Worm (Caenorhabditis elegans): ENCODE data around the gene unc-76.

- TF ChIP-seq dve-1 (tag; optimal IDR thresholded peaks at IDR 0.05; ENCODE audit: insufficient read depth) (no peak), mdt-29 (GFP tag; IDR thresholded peaks at IDR 0.05) (no peak), mes-2 (tag; optimal IDR thresholded peaks at IDR 0.05; ENCODE audit: poor library complexity, severe bottlenecking) (no peak), nhr-11 (tag; optimal IDR thresholded peaks at IDR 0.05) (no peak), hif-1 (tag; optimal IDR thresholded peaks at IDR 0.05) (no peak), lir-3 (tag; optimal IDR thresholded peaks at IDR 0.05) (no peak)
These were observed 11.0 kb upstream of the unc-76 start for ce11 chrV:15060595-15060994.

Measured in whole organism, L4 larva.